Worm (Caenorhabditis elegans) whole organism, mixed stage, embryonic: ENCODE results near the gene Y22D7AL.10.

Experiments used
- blmp-1 ChIP-seq: fragments of 150-350 bp; optimal IDR thresholded peaks from 2 replicates; lab custom pipeline; 2014; ENCODE audit warnings: missing biosample characterization, missing genetic modification characterization
- ceh-83 ChIP-seq: fragments of 200-800 bp; sonication (Bioruptor generic); optimal IDR thresholded peaks from 2 replicates; lab custom pipeline; 2018; ENCODE audit warnings: mild to moderate bottlenecking, missing genetic modification characterization, missing compliant biosample characterization
- elt-3 ChIP-seq: fragments of 150-350 bp; optimal IDR thresholded peaks from 2 replicates; lab custom pipeline; 2014; ENCODE audit warnings: missing biosample characterization, missing genetic modification characterization
- lsy-2 ChIP-seq: fragments of 150-350 bp; optimal IDR thresholded peaks from 2 replicates; lab custom pipeline; 2014; ENCODE audit warnings: missing biosample characterization, missing genetic modification characterization
- mep-1 ChIP-seq: fragments of 150-350 bp; optimal IDR thresholded peaks from 2 replicates; lab custom pipeline; 2017; ENCODE audit warnings: missing biosample characterization, missing genetic modification reagents, missing genetic modification characterization, inconsistent platforms
- nhr-12 ChIP-seq: fragments of 150-350 bp; optimal IDR thresholded peaks from 2 replicates; lab custom pipeline; 2014; ENCODE audit warnings: missing biosample characterization, missing genetic modification characterization
- nhr-237 ChIP-seq: fragments of 150-350 bp; optimal IDR thresholded peaks from 2 replicates; lab custom pipeline; 2014; ENCODE audit warnings: missing biosample characterization, missing genetic modification characterization
- nhr-76 ChIP-seq: sonication (generic microtip); optimal IDR thresholded peaks from 2 replicates; lab custom pipeline; 2017; ENCODE audit warnings: missing biosample characterization, missing genetic modification characterization
- pha-4 ChIP-seq: fragments of 150-350 bp; optimal IDR thresholded peaks from 2 replicates; lab custom pipeline; 2018; ENCODE audit warnings: missing biosample characterization, missing genetic modification reagents, missing genetic modification characterization
- snpc-4 ChIP-seq: fragments of 150-350 bp; optimal IDR thresholded peaks from 2 replicates; lab custom pipeline; 2014; ENCODE audit warnings: missing biosample characterization, missing genetic modification characterization
- unc-62 ChIP-seq: fragments of 150-350 bp; optimal IDR thresholded peaks from 2 replicates; lab custom pipeline; 2014; ENCODE audit warnings: missing biosample characterization, missing genetic modification reagents, missing genetic modification characterization
- zip-8 ChIP-seq: fragments of 150-350 bp; optimal IDR thresholded peaks from 2 replicates; lab custom pipeline; 2014; ENCODE audit warnings: missing biosample characterization, missing genetic modification characterization
- ztf-11 ChIP-seq: fragments of 150-350 bp; optimal IDR thresholded peaks from 2 replicates; lab custom pipeline; 2014; ENCODE audit warnings: missing biosample characterization, missing genetic modification characterization

- no peak for TF ChIP-seq snpc-4 (tag; lab: Kevin White, UChicago)
- no peak for TF ChIP-seq unc-62 (GFP tag; lab: Kevin White, UChicago)
- TF ChIP-seq ceh-83 (GFP tag; lab: Kevin White, UChicago): no peak
- TF ChIP-seq elt-3 (tag; lab: Kevin White, UChicago): no peak
- TF ChIP-seq nhr-12 (tag; lab: Kevin White, UChicago): no peak
- no peak for TF ChIP-seq ztf-11 (tag; lab: Kevin White, UChicago)
- no peak for TF ChIP-seq blmp-1 (tag; lab: Kevin White, UChicago)
- TF ChIP-seq lsy-2: no peak
- TF ChIP-seq nhr-237: no peak
- TF ChIP-seq pha-4 (tag; lab: Kevin White, UChicago): no peak
- TF ChIP-seq nhr-76 (tag; lab: Kevin White, UChicago): no peak
- TF ChIP-seq mep-1 (tag; lab: Kevin White, UChicago): no peak
- TF ChIP-seq zip-8 (tag; lab: Kevin White, UChicago): no peak
Observed at ce11 chrIII:1666893-1667292, 48.2 kb upstream of the Y22D7AL.10 start.
